Fruit fly (Drosophila melanogaster): ENCODE data around the gene PolG2.

Gene PolG2

dm6 chr2L:13827557-13827956 is 5.3 kb downstream of the PolG2 start, which contains the start of gene PolG1:
Gene PolG1 (minus strand): TSS chr2L:13827772.
- TF ChIP-seq Hnf4 (GFP tag; optimal IDR thresholded peaks at IDR 0.05) (no peak), sage (GFP tag; optimal IDR thresholded peaks at IDR 0.05) (no peak), br (GFP tag; optimal IDR thresholded peaks at IDR 0.05) (no peak), jim (GFP tag; optimal IDR thresholded peaks at IDR 0.05) (no peak)

DNA sequence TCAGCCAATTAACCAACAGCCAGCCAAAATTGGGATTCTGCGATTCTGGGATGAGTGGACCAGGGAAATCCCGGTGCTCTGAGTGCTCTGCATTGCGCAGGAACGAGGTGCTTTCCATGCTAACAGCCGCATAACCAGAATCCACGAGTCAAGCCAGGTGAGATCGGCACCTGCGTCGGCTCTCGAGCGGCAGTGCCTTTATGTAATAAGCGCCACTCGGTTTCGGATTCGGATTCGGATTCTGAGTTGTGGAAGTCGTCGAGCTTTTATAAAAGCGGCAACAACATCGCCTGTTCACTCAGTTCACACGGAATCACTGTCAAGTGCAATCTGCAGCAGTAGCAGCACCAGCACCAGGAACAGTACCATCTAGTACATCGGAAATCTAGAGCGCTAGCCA is 12.0 kb downstream of the PolG2 start, which contains the start of gene b:
b (plus strand) TSS at position 301 of the 400 bp plus-strand sequence.
- no peak for TF ChIP-seq Rel (GFP tag; optimal IDR thresholded peaks at IDR 0.05)
- peak; percentile 79 for TF ChIP-seq Rel (tag; optimal IDR thresholded peaks at IDR 0.05)
- no peak for TF ChIP-seq Hnf4 (GFP tag; optimal IDR thresholded peaks at IDR 0.05)
- no peak for TF ChIP-seq GATAd (GFP tag; optimal IDR thresholded peaks at IDR 0.05)
- no peak for TF ChIP-seq jim (GFP tag; optimal IDR thresholded peaks at IDR 0.05)
- no peak for TF ChIP-seq Myc (optimal IDR thresholded peaks at IDR 0.05)

dm6 chr2L:13820176-13820575 is 12.7 kb downstream of the PolG2 start:
- TF ChIP-seq Rel (GFP tag; optimal IDR thresholded peaks at IDR 0.05) (no peak), Rel (tag; optimal IDR thresholded peaks at IDR 0.05) (peak; percentile 91), CrebA (GFP tag; optimal IDR thresholded peaks at IDR 0.05; ENCODE audit: borderline replicate concordance) (no peak), psq (GFP tag; optimal IDR thresholded peaks at IDR 0.05) (no peak), HLH106 (tag; optimal IDR thresholded peaks at IDR 0.05) (no peak), tai (GFP tag; optimal IDR thresholded peaks at IDR 0.05) (no peak), Myc (optimal IDR thresholded peaks at IDR 0.05) (no peak), Hr78 (GFP tag; optimal IDR thresholded peaks at IDR 0.05) (no peak)

DNA sequence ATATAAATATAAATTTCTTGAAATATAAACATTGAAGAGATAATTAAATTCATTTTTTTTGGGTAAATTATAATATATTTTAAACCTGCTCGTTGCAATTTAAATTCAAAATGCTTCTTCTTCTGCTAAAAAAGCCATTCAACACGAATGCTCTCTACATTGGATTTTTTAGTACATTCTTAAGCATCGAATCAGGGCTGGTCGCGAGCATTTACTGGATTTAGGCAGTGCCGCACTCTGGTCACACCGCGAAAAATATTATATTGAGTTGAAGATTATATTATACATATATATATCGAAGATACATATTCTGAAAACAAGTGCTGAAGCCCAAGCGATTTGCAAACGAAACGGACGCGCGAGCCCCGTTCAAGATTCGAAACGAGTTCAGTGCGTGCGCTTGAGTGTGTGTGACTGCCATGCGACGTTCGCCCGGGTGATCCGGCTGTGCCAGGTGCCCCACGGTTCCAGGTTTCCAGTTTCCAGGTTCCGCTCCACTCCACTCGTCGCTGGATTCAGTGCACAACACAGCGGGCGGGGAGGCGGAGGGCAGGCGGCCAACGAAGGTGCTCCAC is 19.2 kb downstream of the PolG2 start, which contains the start of gene Sos:
Sos (plus strand) TSS at position 213 of the 575 bp plus-strand sequence.
- TF ChIP-seq Vsx2 (GFP tag; optimal IDR thresholded peaks at IDR 0.05; ENCODE audit: partially characterized antibody) (no peak), Rel (GFP tag; optimal IDR thresholded peaks at IDR 0.05) (no peak), Rel (tag; optimal IDR thresholded peaks at IDR 0.05) (peak; percentile 45)

dm6 chr2L:13813156-13813555 is 19.7 kb downstream of the PolG2 start, which contains the start of gene CG16888:
Gene CG16888 (minus strand): TSS chr2L:13813256.
- TF ChIP-seq OdsH (GFP tag; optimal IDR thresholded peaks at IDR 0.05): no peak
- TF ChIP-seq Sp1 (GFP tag; optimal IDR thresholded peaks at IDR 0.05): no peak
- TF ChIP-seq CG32264 (GFP tag; optimal IDR thresholded peaks at IDR 0.05): no peak
- no peak for TF ChIP-seq ey (GFP tag; optimal IDR thresholded peaks at IDR 0.05)
- TF ChIP-seq br (GFP tag; optimal IDR thresholded peaks at IDR 0.05): no peak
- no peak for TF ChIP-seq Abd-B (GFP tag; optimal IDR thresholded peaks at IDR 0.05)
- TF ChIP-seq CrebA (GFP tag; optimal IDR thresholded peaks at IDR 0.05; ENCODE audit: borderline replicate concordance): no peak
- no peak for TF ChIP-seq Hnf4 (GFP tag; optimal IDR thresholded peaks at IDR 0.05)
- TF ChIP-seq usp (GFP tag; optimal IDR thresholded peaks at IDR 0.05): no peak
- TF ChIP-seq rgr (GFP tag; optimal IDR thresholded peaks at IDR 0.05): no peak
- TF ChIP-seq Rel (GFP tag; optimal IDR thresholded peaks at IDR 0.05): no peak
- no peak for TF ChIP-seq Rel (tag; optimal IDR thresholded peaks at IDR 0.05)
- TF ChIP-seq GATAd (GFP tag; optimal IDR thresholded peaks at IDR 0.05): no peak
- TF ChIP-seq dmrt93B (GFP tag; optimal IDR thresholded peaks at IDR 0.05): no peak
- TF ChIP-seq dl (GFP tag; optimal IDR thresholded peaks at IDR 0.05; ENCODE audit: insufficient read depth in 1 of 2, partially characterized antibody in 2 of 2): no peak
- no peak for TF ChIP-seq Dif (GFP tag; optimal IDR thresholded peaks at IDR 0.05; ENCODE audit: partially characterized antibody)
- TF ChIP-seq HLH106 (tag; optimal IDR thresholded peaks at IDR 0.05): no peak
- TF ChIP-seq psq (GFP tag; optimal IDR thresholded peaks at IDR 0.05): no peak
- TF ChIP-seq h (GFP tag; optimal IDR thresholded peaks at IDR 0.05): no peak

DNA sequence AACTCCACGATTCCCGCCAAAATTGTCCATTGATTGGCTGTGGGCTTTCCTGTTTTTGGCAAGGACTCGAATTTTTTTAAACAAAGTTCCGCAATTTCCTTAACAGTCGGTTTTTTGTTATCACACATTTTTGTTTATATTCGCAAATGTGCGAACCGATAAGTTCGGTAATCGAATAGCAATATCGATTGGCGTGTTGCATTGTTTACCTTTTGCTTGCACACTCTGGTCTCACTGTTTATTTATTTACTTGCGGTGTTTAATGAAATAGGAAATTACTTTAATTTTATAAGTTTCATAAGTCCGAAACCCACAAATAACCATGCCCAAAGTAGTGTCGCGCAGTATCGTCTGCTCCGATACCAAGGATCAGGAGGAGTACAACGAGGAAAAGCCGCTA is 21.6 kb downstream of the PolG2 start, which contains the start of the genes Adat1 and CG16865:
Adat1 (minus strand) TSS at position 152 of the 400 bp plus-strand sequence.
CG16865 (plus strand) TSS at position 200 of the 400 bp plus-strand sequence.
- TF ChIP-seq usp (GFP tag; optimal IDR thresholded peaks at IDR 0.05): no peak
- no peak for TF ChIP-seq GATAd (GFP tag; optimal IDR thresholded peaks at IDR 0.05)
- TF ChIP-seq Hr83 (GFP tag; optimal IDR thresholded peaks at IDR 0.05; ENCODE audit: poor library complexity, severe bottlenecking): peak; percentile 21
- TF ChIP-seq Dif (GFP tag; optimal IDR thresholded peaks at IDR 0.05; ENCODE audit: partially characterized antibody): no peak
- no peak for TF ChIP-seq psq (GFP tag; optimal IDR thresholded peaks at IDR 0.05)
- no peak for TF ChIP-seq Hnf4 (GFP tag; optimal IDR thresholded peaks at IDR 0.05)
- TF ChIP-seq dsf (GFP tag; optimal IDR thresholded peaks at IDR 0.05; ENCODE audit: borderline replicate concordance): no peak
- no peak for TF ChIP-seq Abd-B (GFP tag; optimal IDR thresholded peaks at IDR 0.05)
- TF ChIP-seq CG9705 (GFP tag; optimal IDR thresholded peaks at IDR 0.05): peak; percentile 15

Measured in whole organism, wandering third instar larva.